Fruit fly (Drosophila melanogaster) whole organism, wandering third instar larva: ENCODE data around the gene CkIIalpha-i1.

Experiments
- Abd-B ChIP-seq: fragments of >200 bp; optimal IDR thresholded peaks from 2 replicates; lab custom pipeline; 2017; ENCODE audit warnings: missing biosample characterization, missing genetic modification characterization
- CG32264 ChIP-seq: fragments of 200-800 bp; sonication (Bioruptor generic); optimal IDR thresholded peaks from 2 replicates; lab custom pipeline; 2016; ENCODE audit warnings: missing biosample characterization, missing genetic modification characterization
- CG9705 ChIP-seq: fragments of 200-800 bp; sonication (Bioruptor generic); optimal IDR thresholded peaks from 2 replicates; lab custom pipeline; 2018; ENCODE audit warnings: missing biosample characterization, mild to moderate bottlenecking, missing genetic modification characterization
- CrebA ChIP-seq: fragments of 200-800 bp; sonication (Bioruptor generic); optimal IDR thresholded peaks from 2 replicates; lab custom pipeline; 2016; ENCODE audit warnings: missing biosample characterization, mild to moderate bottlenecking, missing genetic modification characterization, borderline replicate concordance
- Dfd ChIP-seq: fragments of >200 bp; optimal IDR thresholded peaks from 2 replicates; lab custom pipeline; 2017; ENCODE audit warnings: missing biosample characterization, missing genetic modification characterization
- Dif ChIP-seq: fragments of 200-275, 200-300 bp; sonication (Bioruptor generic); optimal IDR thresholded peaks from 2 replicates; lab custom pipeline; 2018; ENCODE audit warnings: missing biosample characterization, missing genetic modification characterization; ENCODE audit not compliant: partially characterized antibody
- GATAd ChIP-seq: sonication (Bioruptor generic); optimal IDR thresholded peaks from 2 replicates; lab custom pipeline; 2016; ENCODE audit warnings: missing biosample characterization, missing genetic modification characterization
- HLH106 ChIP-seq: fragments of 200-800 bp; optimal IDR thresholded peaks from 3 replicates; lab custom pipeline; 2019; ENCODE audit warnings: missing biosample characterization, mild to moderate bottlenecking, missing genetic modification characterization, moderate library complexity
- Hnf4 ChIP-seq: fragments of 200-800 bp; sonication (Bioruptor generic); optimal IDR thresholded peaks from 2 replicates; lab custom pipeline; 2016; ENCODE audit warnings: missing biosample characterization, mild to moderate bottlenecking, missing genetic modification characterization
- Hr78 ChIP-seq: fragments of >200 bp; optimal IDR thresholded peaks from 2 replicates; lab custom pipeline; 2017; ENCODE audit warnings: missing biosample characterization, missing genetic modification characterization
- Hr83 ChIP-seq: fragments of 200-300 bp; sonication (Bioruptor generic); optimal IDR thresholded peaks from 2 replicates; lab custom pipeline; 2016; ENCODE audit warnings: missing biosample characterization, mild to moderate bottlenecking, missing genetic modification characterization, moderate library complexity; ENCODE audit not compliant: poor library complexity, severe bottlenecking
- Jra ChIP-seq: sonication (Bioruptor generic); optimal IDR thresholded peaks from 2 replicates; lab custom pipeline; 2016; ENCODE audit warnings: missing biosample characterization, missing genetic modification characterization
- Mio ChIP-seq: sonication (Bioruptor generic); optimal IDR thresholded peaks from 2 replicates; lab custom pipeline; 2016; ENCODE audit warnings: missing biosample characterization, missing genetic modification characterization
- Myc ChIP-seq: fragments of >200 bp; optimal IDR thresholded peaks from 2 replicates; lab custom pipeline; 2017
- N ChIP-seq: fragments of >200 bp; optimal IDR thresholded peaks from 2 replicates; lab custom pipeline; 2018; ENCODE audit warnings: missing biosample characterization, missing external identifiers, missing genetic modification characterization
- OdsH ChIP-seq: fragments of 200-800 bp; sonication (Bioruptor generic); optimal IDR thresholded peaks from 2 replicates; lab custom pipeline; 2016; ENCODE audit warnings: missing biosample characterization, mild to moderate bottlenecking, missing genetic modification characterization
- Rel ChIP-seq, 2 experiments: fragments of 200-800 bp; sonication (Bioruptor generic) in 1 of 2; optimal IDR thresholded peaks; 2 replicates in 1 of 2; 3 replicates in 1 of 2; lab custom pipeline; 2016 to 2019; ENCODE audit warnings: mild to moderate bottlenecking in 2 of 2, missing biosample characterization in 2 of 2, missing genetic modification characterization in 2 of 2, moderate library complexity in 1 of 2
- Sp1 ChIP-seq: fragments of 200-800 bp; sonication (Bioruptor generic); optimal IDR thresholded peaks from 3 replicates; lab custom pipeline; 2019; ENCODE audit warnings: missing biosample characterization, mild to moderate bottlenecking, missing genetic modification characterization, moderate library complexity
- Vsx2 ChIP-seq: fragments of 200-300, 225-300 bp; sonication (Bioruptor generic); optimal IDR thresholded peaks from 2 replicates; lab custom pipeline; 2018; ENCODE audit warnings: missing biosample characterization, missing genetic modification characterization; ENCODE audit not compliant: partially characterized antibody
- br ChIP-seq: fragments of 200-800 bp; sonication (Bioruptor generic); optimal IDR thresholded peaks from 2 replicates; lab custom pipeline; 2016; ENCODE audit warnings: missing biosample characterization, missing genetic modification characterization
- brk ChIP-seq: fragments of 200-800 bp; sonication (Bioruptor generic); optimal IDR thresholded peaks from 2 replicates; lab custom pipeline; 2016; ENCODE audit warnings: missing biosample characterization, mild to moderate bottlenecking, missing genetic modification characterization
- dl ChIP-seq, 2 experiments: fragments of 175-275, 200-275 bp in 1 of 2; fragments of 200-275 bp in 1 of 2; sonication (Bioruptor generic); optimal IDR thresholded peaks; lab custom pipeline; 2018; ENCODE audit warnings: mild to moderate bottlenecking in 2 of 2, missing biosample characterization in 2 of 2, missing genetic modification characterization in 2 of 2, moderate library complexity in 2 of 2; ENCODE audit not compliant: partially characterized antibody in 2 of 2, insufficient read depth in 1 of 2
- dmrt93B ChIP-seq: fragments of 200-800 bp; sonication (Bioruptor generic); optimal IDR thresholded peaks from 2 replicates; lab custom pipeline; 2018; ENCODE audit warnings: missing biosample characterization, mild to moderate bottlenecking, missing genetic modification characterization
- dsf ChIP-seq: sonication (Bioruptor generic); optimal IDR thresholded peaks from 2 replicates; lab custom pipeline; 2016; ENCODE audit warnings: missing biosample characterization, missing genetic modification characterization, borderline replicate concordance
- ey ChIP-seq: fragments of 200-800 bp; sonication (Bioruptor generic); optimal IDR thresholded peaks from 2 replicates; lab custom pipeline; 2016; ENCODE audit warnings: missing biosample characterization, missing genetic modification characterization
- foxo ChIP-seq, 2 experiments: fragments of 200-800 bp; sonication (Bioruptor generic); optimal IDR thresholded peaks; 2 replicates in 1 of 2; 3 replicates in 1 of 2; lab custom pipeline; 2016 to 2017; ENCODE audit warnings: missing biosample characterization in 2 of 2, missing genetic modification characterization in 2 of 2
- fru ChIP-seq: fragments of 200-800 bp; sonication (Bioruptor generic); optimal IDR thresholded peaks from 3 replicates; lab custom pipeline; 2016; ENCODE audit warnings: missing biosample characterization, mild to moderate bottlenecking, missing genetic modification characterization
- h ChIP-seq: fragments of 200-800 bp; sonication (Bioruptor generic); optimal IDR thresholded peaks from 3 replicates; lab custom pipeline; 2016; ENCODE audit warnings: missing biosample characterization, mild to moderate bottlenecking, missing genetic modification characterization
- jim ChIP-seq: fragments of 175-275, 200-325 bp; sonication (Bioruptor generic); optimal IDR thresholded peaks from 2 replicates; lab custom pipeline; 2016; ENCODE audit warnings: missing biosample characterization, mild to moderate bottlenecking, missing genetic modification characterization
- lola ChIP-seq: fragments of >200 bp; optimal IDR thresholded peaks from 2 replicates; lab custom pipeline; 2017; ENCODE audit warnings: missing biosample characterization, missing genetic modification characterization
- pan ChIP-seq: fragments of >200 bp; optimal IDR thresholded peaks from 2 replicates; lab custom pipeline; 2017
- psq ChIP-seq: fragments of 200-800 bp; sonication (Bioruptor generic); optimal IDR thresholded peaks from 3 replicates; lab custom pipeline; 2017; ENCODE audit warnings: missing biosample characterization, mild to moderate bottlenecking, missing genetic modification characterization, moderate library complexity
- rgr ChIP-seq: fragments of 200-800 bp; sonication (Bioruptor generic); optimal IDR thresholded peaks from 3 replicates; lab custom pipeline; 2016; ENCODE audit warnings: missing biosample characterization, mild to moderate bottlenecking, missing genetic modification characterization
- sage ChIP-seq: fragments of 200-800 bp; sonication (Bioruptor generic); optimal IDR thresholded peaks from 2 replicates; lab custom pipeline; 2016; ENCODE audit warnings: missing biosample characterization, mild to moderate bottlenecking, missing genetic modification characterization
- sv ChIP-seq: fragments of 200-800 bp; sonication (Bioruptor generic); optimal IDR thresholded peaks from 3 replicates; lab custom pipeline; 2016; ENCODE audit warnings: missing biosample characterization, missing genetic modification characterization
- tai ChIP-seq: sonication (Bioruptor generic); optimal IDR thresholded peaks from 2 replicates; lab custom pipeline; 2016; ENCODE audit warnings: missing biosample characterization, missing genetic modification characterization
- usp ChIP-seq: fragments of >200 bp; optimal IDR thresholded peaks from 2 replicates; lab custom pipeline; 2017; ENCODE audit warnings: missing biosample characterization, missing genetic modification characterization
- woc ChIP-seq: sonication (Bioruptor generic); optimal IDR thresholded peaks from 2 replicates; lab custom pipeline; 2016; ENCODE audit warnings: missing biosample characterization, mild to moderate bottlenecking, missing genetic modification characterization

The CkIIalpha-i1 gene

DNA sequence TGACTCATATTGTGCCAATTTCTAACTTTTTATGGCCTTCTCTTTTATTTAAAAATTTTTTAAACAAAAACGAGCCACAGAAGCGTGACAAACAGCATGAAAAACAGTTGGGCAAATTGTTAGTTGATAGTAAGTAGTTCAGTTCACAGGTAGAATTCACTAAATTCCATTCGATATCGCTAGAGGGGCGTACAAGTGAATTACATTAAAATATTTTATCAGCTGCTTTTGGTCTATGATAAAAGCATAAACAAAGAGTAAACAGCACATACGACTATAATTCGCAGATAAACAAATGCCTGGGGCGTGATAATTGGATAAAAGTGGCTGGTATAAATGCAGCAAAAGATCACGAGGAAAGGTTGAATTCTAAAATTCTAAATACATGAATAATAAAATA is 2.8 kb upstream of the CkIIalpha-i1 start:
- TF ChIP-seq CrebA (GFP tag; lab: Kevin White, UChicago): no peak
- TF ChIP-seq rgr: no peak
- no peak for TF ChIP-seq woc
- no peak for TF ChIP-seq sage (GFP tag; lab: Kevin White, UChicago)
- TF ChIP-seq Mio: no peak
- no peak for TF ChIP-seq pan (lab: Kevin White, UChicago)
- TF ChIP-seq jim (GFP tag; lab: Kevin White, UChicago): no peak
- TF ChIP-seq dl (GFP tag; optimal IDR thresholded peaks at IDR 0.05; lab: Kevin White, UChicago; ENCODE audit: insufficient read depth in 1 of 2, partially characterized antibody in 2 of 2): no peak
- TF ChIP-seq h (GFP tag; lab: Kevin White, UChicago): no peak
- no peak for TF ChIP-seq ey (GFP tag; lab: Kevin White, UChicago)
- TF ChIP-seq br (GFP tag; lab: Kevin White, UChicago): no peak
- no peak for TF ChIP-seq brk (GFP tag; lab: Kevin White, UChicago)
- TF ChIP-seq HLH106 (tag; lab: Kevin White, UChicago): no peak
- no peak for TF ChIP-seq fru (GFP tag; lab: Kevin White, UChicago)
- no peak for TF ChIP-seq sv
- no peak for TF ChIP-seq Dif
- TF ChIP-seq Vsx2 (GFP tag; lab: Kevin White, UChicago): no peak
- TF ChIP-seq Abd-B (GFP tag; lab: Kevin White, UChicago): no peak

DNA sequence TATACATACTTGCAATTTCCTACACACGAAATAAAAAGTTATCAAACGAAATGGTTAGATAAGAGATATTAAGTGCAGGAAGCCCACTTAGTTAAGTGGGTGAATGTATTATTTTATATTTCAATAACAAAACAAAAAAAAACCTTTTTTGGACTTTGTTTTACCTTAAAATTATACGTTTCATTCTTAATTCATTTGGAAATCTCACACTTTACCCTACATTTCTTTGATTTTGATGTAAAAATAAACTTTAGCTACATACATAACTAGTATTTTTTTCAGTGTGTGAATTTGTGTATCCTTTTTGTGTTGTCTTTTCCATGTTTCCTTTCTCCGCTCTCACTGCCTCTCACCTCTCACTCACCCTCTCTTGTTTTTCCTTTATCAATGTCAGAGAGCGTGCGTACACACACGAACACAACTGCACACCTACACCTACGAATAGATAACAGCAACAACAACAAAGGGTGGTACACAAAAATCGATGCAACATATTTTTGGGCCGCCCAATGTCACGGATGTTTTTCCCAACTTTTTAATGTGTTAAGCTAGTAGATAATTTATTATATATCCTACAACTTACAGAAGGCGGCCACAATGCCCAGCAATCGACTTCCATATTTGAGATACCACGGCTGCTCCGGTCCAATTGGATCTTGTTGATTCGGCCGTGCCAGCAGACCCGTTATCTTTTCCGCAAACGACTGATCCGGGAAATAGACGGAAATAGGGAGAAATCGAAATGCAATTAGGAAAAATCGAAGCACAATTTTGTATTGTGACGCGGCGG is 1.2 kb upstream of the CkIIalpha-i1 start:
- TF ChIP-seq usp (no peak), fru (GFP tag; lab: Kevin White, UChicago) (peak; percentile 90), Dif (peak; percentile 69), CrebA (GFP tag; lab: Kevin White, UChicago) (no peak), h (GFP tag; lab: Kevin White, UChicago) (peak; percentile 89), Vsx2 (GFP tag; lab: Kevin White, UChicago) (no peak), jim (GFP tag; lab: Kevin White, UChicago) (no peak), GATAd (GFP tag; lab: Kevin White, UChicago) (peak; percentile 64), dsf (GFP tag; lab: Kevin White, UChicago) (no peak), rgr (peak; percentile 90), Rel (GFP tag; optimal IDR thresholded peaks at IDR 0.05; lab: Kevin White, UChicago) (no peak), Rel (tag; optimal IDR thresholded peaks at IDR 0.05; lab: Kevin White, UChicago) (no peak), Jra (GFP tag; lab: Kevin White, UChicago) (peak; percentile 2), tai (GFP tag; lab: Kevin White, UChicago) (peak; percentile 69), Dfd (GFP tag; lab: Kevin White, UChicago) (peak; percentile 76), brk (GFP tag; lab: Kevin White, UChicago) (peak; percentile 89), sv (peak; percentile 23), woc (peak; percentile 69), sage (GFP tag; lab: Kevin White, UChicago) (peak; percentile 39), N (GFP tag; lab: Kevin White, UChicago) (peak; percentile 6), OdsH (GFP tag; lab: Kevin White, UChicago) (peak; percentile 90), Abd-B (GFP tag; lab: Kevin White, UChicago) (no peak), Hr83 (no peak), Hr78 (no peak), br (GFP tag; lab: Kevin White, UChicago) (peak; percentile 74), pan (lab: Kevin White, UChicago) (no peak), HLH106 (tag; lab: Kevin White, UChicago) (peak; percentile 73), Mio (no peak), Sp1 (peak; percentile 83), dmrt93B (GFP tag; lab: Kevin White, UChicago) (no peak), CG9705 (GFP tag; lab: Kevin White, UChicago) (peak; percentile 17), Hnf4 (GFP tag; lab: Kevin White, UChicago) (peak; percentile 79), Myc (lab: Kevin White, UChicago) (no peak), psq (GFP tag; lab: Kevin White, UChicago) (peak; percentile 95), dl (GFP tag; optimal IDR thresholded peaks at IDR 0.05; lab: Kevin White, UChicago; ENCODE audit: insufficient read depth in 1 of 2, partially characterized antibody in 2 of 2) (peak in 1 of 2 experiments; percentile 75), foxo (GFP tag; optimal IDR thresholded peaks at IDR 0.05; lab: Kevin White, UChicago) (peak in 1 of 2 experiments; percentile 93), CG32264 (GFP tag; lab: Kevin White, UChicago) (peak; percentile 45), lola (no peak), ey (GFP tag; lab: Kevin White, UChicago) (peak; percentile 86)
